Worm (Caenorhabditis elegans) whole organism, L4/young adult: ENCODE measurements around the gene npr-8.

ENCODE experiments used
- W03F9.2 ChIP-seq: fragments of 150-350 bp; optimal IDR thresholded peaks from 2 replicates; lab custom pipeline; 2014; ENCODE audit warnings: missing biosample characterization, missing genetic modification characterization
- dao-5 ChIP-seq: sonication (generic microtip); optimal IDR thresholded peaks from 2 replicates; lab custom pipeline; 2016; ENCODE audit warnings: missing genotype, missing genetic modification characterization, moderate library complexity, missing compliant biosample characterization
- him-1 ChIP-seq: sonication (generic microtip); optimal IDR thresholded peaks from 2 replicates; lab custom pipeline; 2016; ENCODE audit warnings: missing genotype, missing genetic modification reagents, missing genetic modification characterization, missing compliant biosample characterization

- TF ChIP-seq W03F9.2 (tag; lab: Kevin White, UChicago) (no peak), him-1 (tag; lab: Kevin White, UChicago) (no peak), dao-5 (no peak)
Observed at ce11 chrX:7437949-7438348, 60.8 kb downstream of the npr-8 start, which contains the start of gene C01C10.2.
